Fruit fly (Drosophila melanogaster) whole organism: ENCODE measurements around the gene klg.

Experiments
- CG8478 ChIP-seq: fragments of >200 bp; optimal IDR thresholded peaks from 2 replicates; lab custom pipeline; 2018; ENCODE audit warnings: inconsistent platforms
- usp ChIP-seq: fragments of >200 bp; optimal IDR thresholded peaks from 2 replicates; lab custom pipeline; 2017; ENCODE audit warnings: missing biosample characterization, missing genetic modification characterization, mixed read lengths

DNA sequence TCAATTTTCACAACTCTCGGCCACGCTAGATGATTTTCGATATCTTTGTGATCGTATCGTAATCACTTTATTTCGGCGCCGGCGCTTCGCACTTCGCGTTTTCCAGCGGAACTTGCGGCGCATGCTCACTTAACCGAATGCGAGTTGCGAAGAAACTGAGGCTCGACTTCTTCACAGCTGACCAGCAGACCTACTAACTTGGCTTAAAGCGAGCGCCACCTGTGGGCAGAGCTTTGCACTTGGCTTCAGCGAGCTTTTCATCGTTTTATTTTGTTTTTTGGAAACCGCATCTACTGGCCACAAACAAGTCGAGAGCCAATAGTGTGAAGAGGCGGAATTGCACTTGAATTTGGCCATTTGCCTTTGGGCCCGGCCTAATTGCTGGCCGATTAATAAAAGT lies 111.3 kb downstream of the klg start, which contains the start of gene CG34375:
- TF ChIP-seq CG8478 (lab: Kevin White, UChicago) = no peak
- no peak for TF ChIP-seq usp
